Worm (Caenorhabditis elegans) whole organism, young adult: Measurements from ENCODE around the gene hex-3.

Experiments
- B0019.2 ChIP-seq: fragments of 200-800 bp; sonication (Bioruptor generic); conservative IDR thresholded peaks from 2 replicates; pipeline ENCODE4 v1.3.6; 2022; ENCODE audit warnings: missing genetic modification reagents, missing genetic modification characterization, missing compliant biosample characterization
- B0336.3 ChIP-seq: fragments of 200-800 bp; sonication (Bioruptor generic); IDR thresholded peaks from 2 replicates; pipeline ENCODE4 v1.3.6; 2022; ENCODE audit warnings: missing genetic modification characterization, missing compliant biosample characterization
- F39B2.1 ChIP-seq: fragments of 200-800 bp; sonication (Bioruptor generic); IDR thresholded peaks from 2 replicates; pipeline ENCODE4 v1.3.6; 2022; ENCODE audit warnings: missing genetic modification reagents, missing genetic modification characterization, missing compliant biosample characterization
- T07F8.4 ChIP-seq: sonication (generic microtip); optimal IDR thresholded peaks from 2 replicates; lab custom pipeline; 2016; ENCODE audit warnings: mild to moderate bottlenecking, missing genetic modification characterization, moderate library complexity, missing compliant biosample characterization
- Y53G8AR.9 ChIP-seq: fragments of 200-800 bp; sonication (Bioruptor generic); conservative IDR thresholded peaks from 2 replicates; pipeline ENCODE4 v1.3.6; 2022; ENCODE audit warnings: missing genetic modification reagents, missing genetic modification characterization, missing compliant biosample characterization
- Y67H2A.10 ChIP-seq: fragments of 200-800 bp; sonication (Bioruptor generic); conservative IDR thresholded peaks from 2 replicates; pipeline ENCODE4 v1.3.6; 2022; ENCODE audit warnings: missing genetic modification reagents, missing genetic modification characterization, missing compliant biosample characterization
- Y79H2A.3 ChIP-seq: fragments of 200-800 bp; sonication (Bioruptor generic); conservative IDR thresholded peaks from 2 replicates; pipeline ENCODE4 v1.3.6; 2022; ENCODE audit warnings: missing genetic modification reagents, missing genetic modification characterization, missing compliant biosample characterization
- akir-1 ChIP-seq: fragments of 200-800 bp; sonication (Bioruptor generic); optimal IDR thresholded peaks from 2 replicates; lab custom pipeline; 2018; ENCODE audit warnings: mild to moderate bottlenecking, missing genetic modification characterization, moderate library complexity, missing compliant biosample characterization
- ama-1 ChIP-seq, 3 experiments: fragments of 150-350 bp in 1 of 3; sonication (generic microtip) in 2 of 3; optimal IDR thresholded peaks; 2 replicates each; lab custom pipeline; 2014 to 2018; ENCODE audit warnings: missing biosample characterization in 2 of 3, missing genetic modification characterization in 2 of 3, missing genetic modification reagents in 2 of 3
- aptf-3 ChIP-seq: fragments of 200-800 bp; sonication (Bioruptor generic); IDR thresholded peaks from 2 replicates; pipeline ENCODE4 v1.3.6; 2022; ENCODE audit warnings: missing genetic modification characterization, missing compliant biosample characterization
- atf-7 ChIP-seq: sonication (generic microtip); optimal IDR thresholded peaks from 2 replicates; lab custom pipeline; 2017; ENCODE audit warnings: mild to moderate bottlenecking, missing genetic modification characterization, missing compliant biosample characterization
- athp-1 ChIP-seq: sonication (generic microtip); optimal IDR thresholded peaks from 2 replicates; lab custom pipeline; 2017; ENCODE audit warnings: mild to moderate bottlenecking, missing genetic modification characterization, missing compliant biosample characterization
- attf-5 ChIP-seq: fragments of 200-800 bp; sonication (Bioruptor generic); optimal IDR thresholded peaks from 2 replicates; lab custom pipeline; 2018; ENCODE audit warnings: mild to moderate bottlenecking, missing genetic modification characterization, missing compliant biosample characterization
- ccch-3 ChIP-seq: fragments of 200-800 bp; sonication (Bioruptor generic); optimal IDR thresholded peaks from 2 replicates; lab custom pipeline; 2018; ENCODE audit warnings: mild to moderate bottlenecking, missing genetic modification characterization, missing compliant biosample characterization
- cebp-2 ChIP-seq: fragments of 200-800 bp; sonication (Bioruptor generic); IDR thresholded peaks from 2 replicates; pipeline ENCODE4 v1.3.6; 2022; ENCODE audit warnings: missing genetic modification characterization, missing compliant biosample characterization
- ceh-100 ChIP-seq: fragments of 200-800 bp; sonication (Bioruptor generic); IDR thresholded peaks from 2 replicates; pipeline ENCODE4 v1.3.6; 2022; ENCODE audit warnings: missing genetic modification reagents, missing genetic modification characterization, missing compliant biosample characterization
- ceh-27 ChIP-seq: fragments of 200-800 bp; sonication (Bioruptor generic); optimal IDR thresholded peaks from 2 replicates; lab custom pipeline; 2018; ENCODE audit warnings: mild to moderate bottlenecking, missing genetic modification characterization, moderate library complexity, missing compliant biosample characterization
- ceh-79 ChIP-seq: sonication (generic microtip); optimal IDR thresholded peaks from 2 replicates; lab custom pipeline; 2017; ENCODE audit warnings: mild to moderate bottlenecking, missing genetic modification characterization, missing compliant biosample characterization
- ceh-91 ChIP-seq: fragments of 200-800 bp; sonication (Bioruptor generic); IDR thresholded peaks from 2 replicates; pipeline ENCODE4 v1.3.6; 2022; ENCODE audit warnings: missing genetic modification reagents, missing genetic modification characterization, missing compliant biosample characterization
- die-1 ChIP-seq: sonication (generic microtip); optimal IDR thresholded peaks from 2 replicates; lab custom pipeline; 2016; ENCODE audit warnings: missing genotype, mild to moderate bottlenecking, missing genetic modification characterization, missing compliant biosample characterization
- dox-1 ChIP-seq: fragments of 200-800 bp; sonication (Bioruptor generic); IDR thresholded peaks from 2 replicates; pipeline ENCODE4 v1.3.6; 2022; ENCODE audit warnings: missing genetic modification reagents, missing genetic modification characterization, missing compliant biosample characterization
- efl-1 ChIP-seq: fragments of 150-350 bp; optimal IDR thresholded peaks from 2 replicates; lab custom pipeline; 2014; ENCODE audit warnings: missing biosample characterization, missing genetic modification reagents, missing genetic modification characterization
- egl-18 ChIP-seq: fragments of 200-800 bp; sonication (Bioruptor generic); IDR thresholded peaks from 2 replicates; pipeline ENCODE4 v1.3.6; 2022; ENCODE audit warnings: missing genetic modification reagents, missing genetic modification characterization, missing compliant biosample characterization
- ekl-4 ChIP-seq: fragments of 200-800 bp; sonication (Bioruptor generic); IDR thresholded peaks from 2 replicates; pipeline ENCODE4 v1.3.6; 2022; ENCODE audit warnings: missing genetic modification reagents, missing genetic modification characterization, missing compliant biosample characterization
- ets-4 ChIP-seq: fragments of 200-800 bp; sonication (Bioruptor generic); optimal IDR thresholded peaks from 2 replicates; lab custom pipeline; 2018; ENCODE audit warnings: mild to moderate bottlenecking, missing genetic modification characterization, missing compliant biosample characterization
- gei-17 ChIP-seq: fragments of 200-800 bp; sonication (Bioruptor generic); optimal IDR thresholded peaks from 2 replicates; lab custom pipeline; 2018; ENCODE audit warnings: mild to moderate bottlenecking, missing genetic modification characterization, missing compliant biosample characterization
- hmg-20 ChIP-seq: fragments of 200-800 bp; sonication (Bioruptor generic); IDR thresholded peaks from 2 replicates; pipeline ENCODE4 v1.3.6; 2022; ENCODE audit warnings: missing genetic modification reagents, missing genetic modification characterization, missing compliant biosample characterization
- let-607 ChIP-seq, 2 experiments: fragments of 200-800 bp in 1 of 2; sonication (Bioruptor generic) in 1 of 2; sonication (generic microtip) in 1 of 2; optimal IDR thresholded peaks; 2 replicates each; lab custom pipeline; 2016 to 2018; ENCODE audit warnings: mild to moderate bottlenecking in 2 of 2, missing compliant biosample characterization in 2 of 2, missing genetic modification characterization in 2 of 2, moderate library complexity in 2 of 2, missing genotype in 1 of 2
- lin-26 ChIP-seq: fragments of 200-800 bp; sonication (Bioruptor generic); IDR thresholded peaks from 2 replicates; pipeline ENCODE4 v1.3.6; 2022; ENCODE audit warnings: missing genetic modification reagents, missing genetic modification characterization, missing compliant biosample characterization
- lin-40 ChIP-seq: sonication (generic microtip); optimal IDR thresholded peaks from 2 replicates; lab custom pipeline; 2016; ENCODE audit warnings: missing genetic modification characterization, mild to moderate bottlenecking, missing compliant biosample characterization, missing genotype, missing genetic modification reagents
- lin-54 ChIP-seq: fragments of 200-800 bp; sonication (Bioruptor generic); optimal IDR thresholded peaks from 2 replicates; lab custom pipeline; 2018; ENCODE audit warnings: mild to moderate bottlenecking, missing genetic modification characterization, missing compliant biosample characterization
- lsy-27 ChIP-seq: sonication (generic microtip); optimal IDR thresholded peaks from 2 replicates; lab custom pipeline; 2017; ENCODE audit warnings: missing genetic modification characterization, mild to moderate bottlenecking, missing compliant biosample characterization, antibody characterized with exemption, missing genotype, borderline replicate concordance; ENCODE audit not compliant: insufficient read depth
- madf-6 ChIP-seq: fragments of 200-800 bp; sonication (Bioruptor generic); IDR thresholded peaks from 2 replicates; pipeline ENCODE4 v1.3.6; 2022; ENCODE audit warnings: missing genetic modification reagents, missing genetic modification characterization, missing compliant biosample characterization
- madf-8 ChIP-seq: fragments of 200-800 bp; sonication (Bioruptor generic); conservative IDR thresholded peaks from 2 replicates; pipeline ENCODE4 v1.3.6; 2022; ENCODE audit warnings: missing genetic modification reagents, missing genetic modification characterization, missing compliant biosample characterization
- mes-4 ChIP-seq: sonication (generic microtip); optimal IDR thresholded peaks from 2 replicates; lab custom pipeline; 2016; ENCODE audit warnings: missing genotype, missing genetic modification characterization, missing compliant biosample characterization
- nfyb-1 ChIP-seq: fragments of 200-800 bp; sonication (Bioruptor generic); IDR thresholded peaks from 2 replicates; pipeline ENCODE4 v1.3.6; 2022; ENCODE audit warnings: missing genetic modification reagents, missing genetic modification characterization, missing compliant biosample characterization
- nhr-80 ChIP-seq: sonication (generic microtip); optimal IDR thresholded peaks from 2 replicates; lab custom pipeline; 2016; ENCODE audit warnings: missing genetic modification characterization, missing compliant biosample characterization
- rpc-1 ChIP-seq, 2 experiments: fragments of 150-350 bp in 1 of 2; sonication (generic microtip) in 1 of 2; optimal IDR thresholded peaks; 2 replicates each; lab custom pipeline; 2014 to 2018; ENCODE audit warnings: missing biosample characterization in 1 of 2, missing genetic modification characterization in 1 of 2, missing genetic modification reagents in 1 of 2, missing genotype in 1 of 2
- snpc-1.1 ChIP-seq: sonication (generic microtip); optimal IDR thresholded peaks from 2 replicates; lab custom pipeline; 2017; ENCODE audit warnings: missing genetic modification characterization, mild to moderate bottlenecking, missing compliant biosample characterization, antibody characterized with exemption, moderate library complexity, missing genotype, missing genetic modification reagents; ENCODE audit not compliant: insufficient read depth
- tlf-1 ChIP-seq: fragments of 200-800 bp; sonication (Bioruptor generic); optimal IDR thresholded peaks from 2 replicates; lab custom pipeline; 2018; ENCODE audit warnings: mild to moderate bottlenecking, missing genetic modification characterization, missing compliant biosample characterization
- unc-130 ChIP-seq: sonication (generic microtip); optimal IDR thresholded peaks from 2 replicates; lab custom pipeline; 2016; ENCODE audit warnings: missing genetic modification reagents, missing genetic modification characterization, missing compliant biosample characterization
- zfh-2 ChIP-seq: fragments of 200-800 bp; sonication (Bioruptor generic); conservative IDR thresholded peaks from 2 replicates; pipeline ENCODE4 v1.3.6; 2022; ENCODE audit warnings: missing genetic modification reagents, missing genetic modification characterization, missing compliant biosample characterization
- ztf-22 ChIP-seq: fragments of 200-800 bp; sonication (Bioruptor generic); optimal IDR thresholded peaks from 2 replicates; lab custom pipeline; 2018; ENCODE audit warnings: mild to moderate bottlenecking, missing genetic modification characterization, moderate library complexity, missing compliant biosample characterization
- ztf-3 ChIP-seq: fragments of 200-800 bp; sonication (Bioruptor generic); optimal IDR thresholded peaks from 2 replicates; lab custom pipeline; 2018; ENCODE audit warnings: mild to moderate bottlenecking, missing genetic modification characterization, missing compliant biosample characterization
- ztf-6 ChIP-seq: fragments of 200-800 bp; sonication (Bioruptor generic); IDR thresholded peaks from 2 replicates; pipeline ENCODE4 v1.3.6; 2022; ENCODE audit warnings: missing genetic modification reagents, missing genetic modification characterization, missing compliant biosample characterization

Gene hex-3

ce11 chrIII:10819257-10819656 lies 29.8 kb upstream of the hex-3 start:
- peak; percentile 42 for TF ChIP-seq nhr-80 (tag; lab: Kevin White, UChicago)
- TF ChIP-seq B0336.3 (GFP tag; lab: Robert Waterston, UW), result no peak
- TF ChIP-seq madf-6 (GFP tag; lab: Robert Waterston, UW), result no peak
- no peak for TF ChIP-seq lin-54 (GFP tag; lab: Kevin White, UChicago)
- no peak for TF ChIP-seq lin-40 (tag; lab: Kevin White, UChicago)
- peak; percentile 29; the same call in 1 of the 2 replicates for TF ChIP-seq cebp-2 (GFP tag; lab: Robert Waterston, UW)
- no peak for TF ChIP-seq egl-18 (GFP tag; lab: Robert Waterston, UW)
- no peak for TF ChIP-seq attf-5 (GFP tag; lab: Kevin White, UChicago)
- TF ChIP-seq madf-8, result no peak
- TF ChIP-seq zfh-2 (GFP tag; lab: Robert Waterston, UW), result no peak
- TF ChIP-seq ekl-4 (GFP tag; lab: Robert Waterston, UW), result no peak
- peak; percentile 29 for TF ChIP-seq ama-1 (optimal IDR thresholded peaks at IDR 0.05; lab: Kevin White, UChicago)
- no peak for TF ChIP-seq ama-1 (GFP tag; optimal IDR thresholded peaks at IDR 0.05; lab: Kevin White, UChicago)
- TF ChIP-seq lin-26, result 0 out of 2 replicates have a peak, but pooled peaks have one; percentile 8
- no peak for TF ChIP-seq efl-1 (GFP tag; lab: Kevin White, UChicago)
- TF ChIP-seq ceh-91, result no peak
- no peak for TF ChIP-seq ceh-27 (GFP tag; lab: Kevin White, UChicago)
- no peak for TF ChIP-seq Y67H2A.10 (GFP tag; lab: Robert Waterston, UW)
- 0 out of 2 replicates have a peak, but pooled peaks have one; percentile 23 for TF ChIP-seq dox-1 (GFP tag; lab: Robert Waterston, UW)
- TF ChIP-seq let-607 (tag; optimal IDR thresholded peaks at IDR 0.05; lab: Kevin White, UChicago), result no peak
- TF ChIP-seq Y79H2A.3 (GFP tag; lab: Robert Waterston, UW), result no peak
- TF ChIP-seq lsy-27 (tag; lab: Kevin White, UChicago), result no peak
- TF ChIP-seq atf-7 (tag; lab: Kevin White, UChicago), result no peak
- TF ChIP-seq ceh-100 (GFP tag; lab: Robert Waterston, UW), result no peak
- TF ChIP-seq ccch-3 (GFP tag; lab: Kevin White, UChicago), result no peak
- no peak for TF ChIP-seq ceh-79
- TF ChIP-seq mes-4 (tag; lab: Kevin White, UChicago), result no peak
- no peak for TF ChIP-seq ztf-6 (GFP tag; lab: Robert Waterston, UW)
- no peak for TF ChIP-seq ztf-22
- TF ChIP-seq tlf-1 (GFP tag; lab: Kevin White, UChicago), result no peak
- TF ChIP-seq nfyb-1, result no peak
- TF ChIP-seq B0019.2 (GFP tag; lab: Robert Waterston, UW), result no peak
- TF ChIP-seq akir-1 (GFP tag; lab: Kevin White, UChicago), result no peak
- no peak for TF ChIP-seq F39B2.1 (GFP tag; lab: Robert Waterston, UW)
- TF ChIP-seq rpc-1 (optimal IDR thresholded peaks at IDR 0.05; lab: Kevin White, UChicago), result no peak
- no peak for TF ChIP-seq rpc-1 (tag; optimal IDR thresholded peaks at IDR 0.05; lab: Kevin White, UChicago)
- no peak for TF ChIP-seq die-1 (tag; lab: Kevin White, UChicago)
- no peak for TF ChIP-seq T07F8.4
- no peak for TF ChIP-seq hmg-20 (GFP tag; lab: Robert Waterston, UW)
- 0 out of 2 replicates have a peak, but pooled peaks have one; percentile 51 for TF ChIP-seq aptf-3
- no peak for TF ChIP-seq Y53G8AR.9
- no peak for TF ChIP-seq ets-4 (GFP tag; lab: Kevin White, UChicago)
- TF ChIP-seq snpc-1.1 (tag; lab: Kevin White, UChicago), result no peak
- TF ChIP-seq ztf-3 (GFP tag; lab: Kevin White, UChicago), result no peak
- TF ChIP-seq unc-130 (GFP tag; lab: Kevin White, UChicago), result no peak
- no peak for TF ChIP-seq gei-17 (GFP tag; lab: Kevin White, UChicago)
- no peak for TF ChIP-seq athp-1 (tag; lab: Kevin White, UChicago)
